Worm (Caenorhabditis elegans): ENCODE results near the gene cyn-12.

cyn-12 gene

ce11 chrIV:7156356-7156755 is 23.3 kb upstream of the cyn-12 start, which contains the start of gene maph-9:
Gene maph-9 (plus strand): TSS chrIV:7156628.
- TF ChIP-seq ceh-16 (tag; optimal IDR thresholded peaks at IDR 0.05) (no peak), ceh-9 (tag; optimal IDR thresholded peaks at IDR 0.05) (no peak), zag-1 (tag; optimal IDR thresholded peaks at IDR 0.05) (no peak), nhr-12 (tag; optimal IDR thresholded peaks at IDR 0.05) (no peak), daf-12 (tag; optimal IDR thresholded peaks at IDR 0.05) (no peak), aly-2 (tag; optimal IDR thresholded peaks at IDR 0.05) (no peak), nhr-11 (tag; optimal IDR thresholded peaks at IDR 0.05) (no peak), fkh-2 (tag; optimal IDR thresholded peaks at IDR 0.05) (no peak), elt-1 (tag; optimal IDR thresholded peaks at IDR 0.05) (no peak), ztf-11 (tag; optimal IDR thresholded peaks at IDR 0.05) (no peak), snpc-4 (tag; optimal IDR thresholded peaks at IDR 0.05) (no peak), nhr-67 (tag; optimal IDR thresholded peaks at IDR 0.05) (no peak), nhr-77 (tag; optimal IDR thresholded peaks at IDR 0.05) (no peak), nhr-23 (tag; optimal IDR thresholded peaks at IDR 0.05) (no peak), skn-1 (tag; optimal IDR thresholded peaks at IDR 0.05) (no peak), jun-1 (tag; optimal IDR thresholded peaks at IDR 0.05) (no peak), fkh-10 (GFP tag; optimal IDR thresholded peaks at IDR 0.05) (no peak)

ce11 chrIV:7154356-7154755 is 21.3 kb upstream of the cyn-12 start, which contains the start of gene C34D4.2:
Gene C34D4.2 (plus strand): TSS chrIV:7154656.
- TF ChIP-seq aly-2 (tag; optimal IDR thresholded peaks at IDR 0.05) (no peak), nhr-28 (tag; optimal IDR thresholded peaks at IDR 0.05) (no peak), zag-1 (tag; optimal IDR thresholded peaks at IDR 0.05) (no peak), lsy-12 (tag; optimal IDR thresholded peaks at IDR 0.05) (no peak), mml-1 (tag; optimal IDR thresholded peaks at IDR 0.05) (no peak), nhr-43 (tag; optimal IDR thresholded peaks at IDR 0.05; ENCODE audit: poor library complexity, severe bottlenecking) (no peak), nhr-67 (tag; optimal IDR thresholded peaks at IDR 0.05) (no peak), elt-1 (tag; optimal IDR thresholded peaks at IDR 0.05) (no peak), elt-3 (tag; optimal IDR thresholded peaks at IDR 0.05) (no peak), ztf-11 (tag; optimal IDR thresholded peaks at IDR 0.05) (no peak), elt-2 (tag; optimal IDR thresholded peaks at IDR 0.05) (no peak), sea-2 (GFP tag; optimal IDR thresholded peaks at IDR 0.05) (no peak), unc-62 (GFP tag; optimal IDR thresholded peaks at IDR 0.05) (no peak), egl-5 (tag; optimal IDR thresholded peaks at IDR 0.05) (no peak), ceh-28 (tag; optimal IDR thresholded peaks at IDR 0.05) (no peak), snpc-4 (tag; optimal IDR thresholded peaks at IDR 0.05) (no peak)

- TF ChIP-seq nhr-28 (tag; optimal IDR thresholded peaks at IDR 0.05) (no peak), lin-15B (tag; optimal IDR thresholded peaks at IDR 0.05) (no peak), ceh-28 (tag; optimal IDR thresholded peaks at IDR 0.05) (no peak), nhr-237 (tag; optimal IDR thresholded peaks at IDR 0.05) (no peak), nhr-11 (tag; optimal IDR thresholded peaks at IDR 0.05) (no peak), fkh-10 (GFP tag; optimal IDR thresholded peaks at IDR 0.05) (no peak), nhr-67 (tag; optimal IDR thresholded peaks at IDR 0.05) (no peak), mml-1 (tag; optimal IDR thresholded peaks at IDR 0.05) (no peak), elt-3 (tag; optimal IDR thresholded peaks at IDR 0.05) (no peak), lsy-12 (tag; optimal IDR thresholded peaks at IDR 0.05) (no peak), fkh-2 (tag; optimal IDR thresholded peaks at IDR 0.05) (no peak), jun-1 (tag; optimal IDR thresholded peaks at IDR 0.05) (no peak)
These were observed 20.3 kb upstream of the cyn-12 start, which contains the start of gene C34D4.3 for ce11 chrIV:7153362-7153761. Gene C34D4.3 (plus strand): TSS chrIV:7153662.

DNA sequence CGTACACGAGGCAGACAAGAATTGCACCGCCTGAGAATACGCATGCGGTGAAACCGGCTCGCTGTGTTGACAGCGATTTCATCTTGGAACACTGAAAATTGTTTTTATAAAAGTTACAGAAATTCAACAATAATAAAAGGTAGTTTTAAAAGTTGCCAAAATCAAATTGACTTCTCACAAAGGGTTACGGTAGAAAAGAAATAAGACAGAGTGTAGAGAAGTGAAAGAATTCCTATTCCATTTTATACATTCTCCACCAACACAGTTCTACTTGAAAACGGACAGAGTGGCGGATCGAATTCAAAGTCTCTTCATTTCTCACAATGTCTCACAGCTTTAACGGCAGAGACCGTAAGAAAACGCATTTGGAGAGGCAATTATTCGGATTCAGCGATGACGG is 19.4 kb upstream of the cyn-12 start, which contains the start of gene col-113:
Gene col-113, minus strand, starts transcription at position 101 of the 400 bp plus-strand sequence.
- no peak for TF ChIP-seq skn-1 (tag; optimal IDR thresholded peaks at IDR 0.05)
- TF ChIP-seq ceh-16 (tag; optimal IDR thresholded peaks at IDR 0.05) = no peak
- no peak for TF ChIP-seq nhr-28 (tag; optimal IDR thresholded peaks at IDR 0.05)
- no peak for TF ChIP-seq aly-2 (tag; optimal IDR thresholded peaks at IDR 0.05)
- TF ChIP-seq ZK546.5 (tag; optimal IDR thresholded peaks at IDR 0.05) = no peak
- TF ChIP-seq fkh-10 (GFP tag; optimal IDR thresholded peaks at IDR 0.05) = no peak
- TF ChIP-seq nhr-67 (tag; optimal IDR thresholded peaks at IDR 0.05) = no peak
- no peak for TF ChIP-seq nhr-77 (tag; optimal IDR thresholded peaks at IDR 0.05)
- TF ChIP-seq nhr-12 (tag; optimal IDR thresholded peaks at IDR 0.05) = no peak

DNA sequence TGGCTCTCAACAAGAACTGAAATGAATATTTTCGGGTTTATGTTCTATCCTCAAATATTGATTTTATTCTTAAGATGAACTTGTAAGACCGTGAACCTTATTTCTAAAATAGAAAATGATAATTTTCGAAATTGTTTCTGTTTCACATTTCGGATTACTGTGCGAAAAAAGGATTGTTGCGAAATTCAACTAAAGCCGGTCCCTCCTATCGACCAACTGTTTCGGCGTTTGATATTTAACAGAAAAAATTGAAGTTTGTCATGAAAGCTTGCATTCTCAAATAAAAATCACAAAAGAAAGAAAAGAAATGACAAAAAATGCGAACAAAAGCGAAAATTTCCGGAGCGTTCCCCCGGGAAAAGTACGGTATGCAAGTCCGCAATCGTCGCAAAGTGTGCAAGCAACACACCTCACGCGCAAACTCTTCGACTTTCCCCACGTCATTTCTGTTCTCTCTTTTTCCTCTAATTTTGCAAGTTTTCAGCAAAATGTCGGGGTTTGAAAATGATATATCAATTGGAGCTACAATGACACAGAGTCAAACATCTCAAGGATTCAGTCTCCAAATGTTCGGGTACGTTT is 16.1 kb upstream of the cyn-12 start, which contains the start of gene C34D4.4:
Gene C34D4.4, plus strand, starts transcription at position 342 of the 582 bp plus-strand sequence.
- peak; percentile 16 for TF ChIP-seq ama-1 (optimal IDR thresholded peaks at IDR 0.05)
- peak; percentile 48 for TF ChIP-seq lin-15B (tag; optimal IDR thresholded peaks at IDR 0.05)
- no peak for TF ChIP-seq sea-2 (GFP tag; optimal IDR thresholded peaks at IDR 0.05)
- no peak for TF ChIP-seq egl-27 (tag; optimal IDR thresholded peaks at IDR 0.05)
- peak; percentile 14 for TF ChIP-seq lin-39 (tag; optimal IDR thresholded peaks at IDR 0.05)
- no peak for TF ChIP-seq mdl-1 (tag; optimal IDR thresholded peaks at IDR 0.05)
- TF ChIP-seq nfya-1 (tag; optimal IDR thresholded peaks at IDR 0.05; ENCODE audit: insufficient read depth) = peak; percentile 75
- no peak for TF ChIP-seq ceh-9 (tag; optimal IDR thresholded peaks at IDR 0.05)
- TF ChIP-seq hmg-11 (tag; optimal IDR thresholded peaks at IDR 0.05) = peak; percentile 23
- peak; percentile 28 for TF ChIP-seq snpc-4 (tag; optimal IDR thresholded peaks at IDR 0.05)
- no peak for TF ChIP-seq nhr-12 (tag; optimal IDR thresholded peaks at IDR 0.05)
- no peak for TF ChIP-seq egl-5 (tag; optimal IDR thresholded peaks at IDR 0.05)
- TF ChIP-seq nhr-25 (tag; optimal IDR thresholded peaks at IDR 0.05) = peak; percentile 16
- TF ChIP-seq nhr-23 (tag; optimal IDR thresholded peaks at IDR 0.05) = no peak
- no peak for TF ChIP-seq mml-1 (tag; optimal IDR thresholded peaks at IDR 0.05)

Data from whole organism, L3 larva.